Worm (Caenorhabditis elegans) whole organism, L4/young adult: ENCODE results near the gene vgln-1.

Experiments used
- W03F9.2 ChIP-seq: fragments of 150-350 bp; optimal IDR thresholded peaks from 2 replicates; lab custom pipeline; 2014; ENCODE audit warnings: missing biosample characterization, missing genetic modification characterization
- dao-5 ChIP-seq: sonication (generic microtip); optimal IDR thresholded peaks from 2 replicates; lab custom pipeline; 2016; ENCODE audit warnings: missing genotype, missing genetic modification characterization, moderate library complexity, missing compliant biosample characterization
- him-1 ChIP-seq: sonication (generic microtip); optimal IDR thresholded peaks from 2 replicates; lab custom pipeline; 2016; ENCODE audit warnings: missing genotype, missing genetic modification reagents, missing genetic modification characterization, missing compliant biosample characterization

- TF ChIP-seq him-1 (tag; lab: Kevin White, UChicago) (no peak), dao-5 (no peak), W03F9.2 (peak; percentile 74)
Observed at ce11 chrII:9892409-9892808, 1.5 kb upstream of the vgln-1 start, which contains the start of gene C08H9.16.
